Fruit fly (Drosophila melanogaster) whole organism, embryonic: Measurements from ENCODE around the gene Neurochondrin.

Experiments used
- Adf1 ChIP-seq: fragments of 200-800 bp; sonication (Bioruptor generic); IDR thresholded peaks from 2 replicates; pipeline ENCODE4 v1.3.6; 2022; ENCODE audit warnings: missing biosample characterization, missing genetic modification characterization
- Atf3 ChIP-seq: fragments of 200-800 bp; sonication (Bioruptor generic); optimal IDR thresholded peaks from 3 replicates; lab custom pipeline; 2016; ENCODE audit warnings: missing biosample characterization, missing genetic modification characterization
- Awh ChIP-seq: fragments of 200-800 bp; sonication (Bioruptor generic); IDR thresholded peaks from 2 replicates; pipeline ENCODE4, ENCODE4 v1.3.6; 2022; ENCODE audit warnings: missing biosample characterization, missing genetic modification characterization
- CG10209 ChIP-seq: fragments of 200-800 bp; sonication (Bioruptor generic); optimal IDR thresholded peaks from 3 replicates; lab custom pipeline; 2017; ENCODE audit warnings: missing biosample characterization, mild to moderate bottlenecking, missing genetic modification characterization, missing genetic modification reagents
- CG10462 ChIP-seq: fragments of 200-800 bp; sonication (Bioruptor generic); optimal IDR thresholded peaks from 2 replicates; lab custom pipeline; 2016; ENCODE audit warnings: missing biosample characterization, missing genetic modification characterization
- CG12391 ChIP-seq: fragments of 200-800 bp; sonication (Bioruptor generic); optimal IDR thresholded peaks from 3 replicates; lab custom pipeline; 2018; ENCODE audit warnings: missing biosample characterization, mild to moderate bottlenecking, missing genetic modification characterization, moderate library complexity
- CG14050 ChIP-seq: fragments of 200-800 bp; sonication (Bioruptor generic); IDR thresholded peaks from 3 replicates; pipeline ENCODE4 v1.3.6; 2022; ENCODE audit warnings: missing biosample characterization, missing genetic modification characterization
- CG2129 ChIP-seq: fragments of 200-800 bp; sonication (Bioruptor generic); IDR thresholded peaks from 2 replicates; pipeline ENCODE4 v1.3.6; 2022; ENCODE audit warnings: missing biosample characterization, missing genetic modification characterization; ENCODE audit not compliant: partially characterized antibody
- CG2202 ChIP-seq: fragments of 200-800 bp; sonication (Bioruptor generic); optimal IDR thresholded peaks from 2 replicates; lab custom pipeline; 2018; ENCODE audit warnings: missing biosample characterization, mild to moderate bottlenecking, missing genetic modification characterization
- CG2678 ChIP-seq: fragments of 200-800 bp; sonication (Bioruptor generic); optimal IDR thresholded peaks from 3 replicates; lab custom pipeline; 2019; ENCODE audit warnings: missing biosample characterization, mild to moderate bottlenecking, missing genetic modification characterization, moderate library complexity
- CG2875 ChIP-seq: fragments of 200-800 bp; sonication (Bioruptor generic); optimal IDR thresholded peaks from 2 replicates; lab custom pipeline; 2017; ENCODE audit warnings: missing biosample characterization, mild to moderate bottlenecking, missing genetic modification characterization, missing genetic modification reagents
- CG33557 ChIP-seq: fragments of 200-800 bp; sonication (Bioruptor generic); optimal IDR thresholded peaks from 2 replicates; lab custom pipeline; 2019; ENCODE audit warnings: missing biosample characterization, mild to moderate bottlenecking, missing genetic modification characterization, moderate library complexity
- CG4360 ChIP-seq: fragments of 200-800 bp; sonication (Bioruptor generic); IDR thresholded peaks from 2 replicates; pipeline ENCODE4 v1.3.6; 2022; ENCODE audit warnings: missing biosample characterization, missing genetic modification characterization
- CG4617 ChIP-seq: fragments of 200-800 bp; sonication (Bioruptor generic); optimal IDR thresholded peaks from 3 replicates; lab custom pipeline; 2016; ENCODE audit warnings: missing biosample characterization, missing genetic modification characterization, borderline replicate concordance
- CG6765 ChIP-seq: fragments of 200-800 bp; sonication (Bioruptor generic); optimal IDR thresholded peaks from 3 replicates; lab custom pipeline; 2017; ENCODE audit warnings: missing biosample characterization, mild to moderate bottlenecking, missing genetic modification characterization
- CG7839 ChIP-seq: fragments of 200-800 bp; sonication (Bioruptor generic); optimal IDR thresholded peaks from 3 replicates; lab custom pipeline; 2018; ENCODE audit warnings: missing biosample characterization, mild to moderate bottlenecking, missing genetic modification characterization, moderate library complexity
- CG7963 ChIP-seq: fragments of 200-800 bp; sonication (Bioruptor generic); IDR thresholded peaks from 3 replicates; pipeline ENCODE4 v1.3.6; 2022; ENCODE audit warnings: missing biosample characterization, missing genetic modification characterization; ENCODE audit not compliant: partially characterized antibody
- CG9609 ChIP-seq: fragments of 200-800 bp; sonication (Bioruptor generic); optimal IDR thresholded peaks from 3 replicates; lab custom pipeline; 2016; ENCODE audit warnings: missing biosample characterization, missing genetic modification characterization
- CG9727 ChIP-seq: fragments of 200-800 bp; sonication (Bioruptor generic); optimal IDR thresholded peaks from 3 replicates; lab custom pipeline; 2017; ENCODE audit warnings: missing biosample characterization, mild to moderate bottlenecking, missing genetic modification characterization
- D19A ChIP-seq: fragments of 200-800 bp; optimal IDR thresholded peaks from 3 replicates; lab custom pipeline; 2019; ENCODE audit warnings: missing biosample characterization, mild to moderate bottlenecking, missing genetic modification characterization, moderate library complexity
- Dref ChIP-seq: fragments of 200-800 bp; sonication (Bioruptor generic); IDR thresholded peaks from 2 replicates; pipeline ENCODE4 v1.3.6; 2022; ENCODE audit warnings: missing biosample characterization, missing genetic modification characterization
- Eip74EF ChIP-seq, 2 experiments: fragments of 200-800 bp in 1 of 2; fragments of >200 bp in 1 of 2; sonication (Bioruptor generic) in 1 of 2; optimal IDR thresholded peaks; 2 replicates each; lab custom pipeline; 2017 to 2019; ENCODE audit warnings: missing biosample characterization in 2 of 2, missing genetic modification characterization in 2 of 2, mild to moderate bottlenecking in 1 of 2, moderate library complexity in 1 of 2
- Ets65A ChIP-seq: fragments of 200-800 bp; sonication (Bioruptor generic); peaks from one replicate; lab custom pipeline; 2016; ENCODE audit warnings: missing biosample characterization, missing genetic modification characterization
- GATAe ChIP-seq: fragments of 200-800 bp; sonication (Bioruptor generic); conservative IDR thresholded peaks from 2 replicates; pipeline ENCODE4 v1.3.6; 2022; ENCODE audit warnings: missing biosample characterization, missing genetic modification characterization
- HLH54F ChIP-seq: fragments of 200-800 bp; sonication (Bioruptor generic); optimal IDR thresholded peaks from 3 replicates; lab custom pipeline; 2016; ENCODE audit warnings: missing biosample characterization, missing genetic modification characterization
- HmgZ ChIP-seq: fragments of 200-800 bp; sonication (Bioruptor generic); optimal IDR thresholded peaks from 2 replicates; lab custom pipeline; 2018; ENCODE audit warnings: missing biosample characterization, mild to moderate bottlenecking, missing genetic modification characterization
- Hr51 ChIP-seq, 2 experiments: fragments of 200-800 bp; sonication (Bioruptor generic); optimal IDR thresholded peaks; 2 replicates in 1 of 2; 3 replicates in 1 of 2; lab custom pipeline; 2016 to 2018; ENCODE audit warnings: missing biosample characterization in 2 of 2, missing genetic modification characterization in 2 of 2, mild to moderate bottlenecking in 1 of 2, moderate library complexity in 1 of 2
- Max ChIP-seq: fragments of 200-800 bp; sonication (Bioruptor generic); optimal IDR thresholded peaks from 2 replicates; lab custom pipeline; 2016; ENCODE audit warnings: missing biosample characterization, mild to moderate bottlenecking, missing genetic modification characterization
- NfI ChIP-seq: fragments of 200-800 bp; sonication (Bioruptor generic); optimal IDR thresholded peaks from 3 replicates; lab custom pipeline; 2018; ENCODE audit warnings: missing biosample characterization, mild to moderate bottlenecking, missing genetic modification characterization, moderate library complexity
- Sox100B ChIP-seq: fragments of 200-800 bp; sonication (Bioruptor generic); optimal IDR thresholded peaks from 3 replicates; lab custom pipeline; 2018; ENCODE audit warnings: missing biosample characterization, mild to moderate bottlenecking, missing genetic modification characterization
- Trl ChIP-seq, 3 experiments: fragments of >200 bp in 2 of 3; fragments of 200-800 bp in 1 of 3; sonication (Bioruptor generic) in 1 of 3; optimal IDR thresholded peaks; 2 replicates in 1 of 3; 3 replicates in 2 of 3; lab custom pipeline; 2016 to 2017; ENCODE audit warnings: missing biosample characterization in 1 of 3, missing genetic modification characterization in 1 of 3
- bcd ChIP-seq: fragments of 200-800 bp; sonication (Bioruptor generic); optimal IDR thresholded peaks from 2 replicates; lab custom pipeline; 2017; ENCODE audit warnings: missing biosample characterization, mild to moderate bottlenecking, missing genetic modification characterization
- bsh ChIP-seq, 2 experiments: fragments of 200-800 bp; sonication (Bioruptor generic); optimal IDR thresholded peaks; 2 replicates each; lab custom pipeline; 2017 to 2018; ENCODE audit warnings: mild to moderate bottlenecking in 2 of 2, missing biosample characterization in 2 of 2, missing genetic modification characterization in 2 of 2, moderate library complexity in 1 of 2
- chm ChIP-seq: fragments of 200-800 bp; sonication (Bioruptor generic); IDR thresholded peaks from 2 replicates; pipeline ENCODE4 v1.3.6; 2022; ENCODE audit warnings: missing biosample characterization, missing genetic modification characterization
- crc ChIP-seq: fragments of 200-800 bp; sonication (Bioruptor generic); optimal IDR thresholded peaks from 2 replicates; lab custom pipeline; 2016; ENCODE audit warnings: missing biosample characterization, missing genetic modification characterization
- crp ChIP-seq, 2 experiments: fragments of 200-800 bp; sonication (Bioruptor generic); optimal IDR thresholded peaks; 2 replicates in 1 of 2; 3 replicates in 1 of 2; lab custom pipeline; 2017; ENCODE audit warnings: missing biosample characterization in 2 of 2, missing genetic modification characterization in 2 of 2, mild to moderate bottlenecking in 1 of 2, moderate library complexity in 1 of 2
- dmrt11E ChIP-seq: fragments of 200-800 bp; sonication (Bioruptor generic); optimal IDR thresholded peaks from 3 replicates; lab custom pipeline; 2018; ENCODE audit warnings: missing biosample characterization, mild to moderate bottlenecking, missing genetic modification characterization, moderate library complexity
- ems ChIP-seq: fragments of 200-800 bp; sonication (Bioruptor generic); optimal IDR thresholded peaks from 3 replicates; lab custom pipeline; 2016; ENCODE audit warnings: missing biosample characterization, missing genetic modification characterization
- gcm2 ChIP-seq: fragments of 200-800 bp; sonication (Bioruptor generic); optimal IDR thresholded peaks from 2 replicates; lab custom pipeline; 2016; ENCODE audit warnings: missing biosample characterization, missing genetic modification characterization
- hb ChIP-seq: fragments of 200-800 bp; sonication (Bioruptor generic); IDR thresholded peaks from 3 replicates; pipeline ENCODE4 v1.3.6; 2022; ENCODE audit warnings: missing biosample characterization, missing genetic modification characterization; ENCODE audit not compliant: partially characterized antibody
- kah ChIP-seq: fragments of 200-800 bp; sonication (Bioruptor generic); optimal IDR thresholded peaks from 2 replicates; lab custom pipeline; 2018; ENCODE audit warnings: missing biosample characterization, mild to moderate bottlenecking, missing genetic modification characterization
- nmo ChIP-seq: fragments of 200-800 bp; sonication (Bioruptor generic); optimal IDR thresholded peaks from 2 replicates; lab custom pipeline; 2018; ENCODE audit warnings: missing biosample characterization, mild to moderate bottlenecking, missing genetic modification characterization, moderate library complexity
- otp ChIP-seq: fragments of 200-800 bp; sonication (Bioruptor generic); IDR thresholded peaks from 3 replicates; pipeline ENCODE4, ENCODE4 v1.3.6; 2022; ENCODE audit warnings: missing biosample characterization, missing genetic modification characterization
- run ChIP-seq: fragments of 200-800 bp; sonication (Bioruptor generic); optimal IDR thresholded peaks from 3 replicates; lab custom pipeline; 2018; ENCODE audit warnings: missing biosample characterization, mild to moderate bottlenecking, missing genetic modification characterization
- so ChIP-seq: fragments of 200-800 bp; sonication (Bioruptor generic); IDR thresholded peaks from 3 replicates; pipeline ENCODE4 v1.3.6; 2022; ENCODE audit warnings: missing biosample characterization, missing genetic modification characterization
- tgo ChIP-seq: fragments of 200-800 bp; sonication (Bioruptor generic); IDR thresholded peaks from 3 replicates; pipeline ENCODE4 v1.3.6; 2022; ENCODE audit warnings: missing biosample characterization, missing genetic modification characterization
- tio ChIP-seq: fragments of 200-800 bp; sonication (Bioruptor generic); optimal IDR thresholded peaks from 2 replicates; lab custom pipeline; 2017; ENCODE audit warnings: missing biosample characterization, missing genetic modification characterization, inconsistent platforms
- zfh1 ChIP-seq: fragments of 200-800 bp; sonication (Bioruptor generic); IDR thresholded peaks from 3 replicates; pipeline ENCODE4 v1.3.6; 2022; ENCODE audit warnings: missing biosample characterization, missing genetic modification characterization

Gene Neurochondrin

DNA sequence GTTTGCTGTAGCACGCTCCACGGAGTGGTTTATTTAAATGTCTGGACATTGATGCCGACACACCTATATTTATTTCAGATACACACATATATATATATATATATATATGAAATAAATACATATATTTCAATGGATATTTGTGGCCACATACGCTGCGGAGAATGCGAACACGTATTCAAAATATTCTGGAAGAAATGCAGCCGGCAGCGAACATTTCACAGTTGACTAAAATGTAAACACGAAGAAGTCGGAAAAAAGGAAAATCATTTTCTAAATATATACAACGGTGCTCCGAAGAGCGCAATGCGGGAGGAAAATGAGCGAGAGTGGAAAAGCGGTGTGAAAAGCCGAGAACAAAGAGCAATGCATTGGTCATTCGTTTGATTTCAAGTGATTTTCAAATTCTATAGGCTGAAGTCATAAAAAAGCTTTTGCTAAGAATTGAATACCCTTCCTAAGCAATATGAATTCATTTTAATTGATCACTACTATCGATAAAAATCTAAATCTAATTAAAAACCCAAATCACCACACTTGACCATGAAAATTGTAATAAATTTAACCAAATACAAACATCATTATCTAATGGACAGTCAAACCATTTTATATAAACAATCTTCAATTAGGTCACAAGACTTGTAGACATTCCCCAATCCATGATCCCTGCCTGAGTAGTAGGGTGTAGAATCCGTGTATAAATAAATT lies 439 bp upstream of the Neurochondrin start (continued):
- TF ChIP-seq HLH54F (GFP tag; lab: Kevin White, UChicago), result peak; percentile 19
- peak; percentile 58 for TF ChIP-seq CG10209
- TF ChIP-seq NfI (GFP tag; lab: Kevin White, UChicago), result peak; percentile 61
- no peak for TF ChIP-seq CG6765 (GFP tag; lab: Kevin White, UChicago)
- peak; percentile 89 for TF ChIP-seq CG2678 (tag; lab: Kevin White, UChicago)
- TF ChIP-seq Sox100B, result peak; percentile 11
- no peak for TF ChIP-seq chm
- peak; percentile 90 for TF ChIP-seq nmo (GFP tag; lab: Kevin White, UChicago)
- TF ChIP-seq D19A, result peak; percentile 59
- no peak for TF ChIP-seq kah (GFP tag; lab: Kevin White, UChicago)
- TF ChIP-seq bsh (GFP tag; optimal IDR thresholded peaks at IDR 0.05; lab: Kevin White, UChicago), result peak in 1 of 2 experiments; percentile 85
- TF ChIP-seq Trl (optimal IDR thresholded peaks at IDR 0.05; lab: Kevin White, UChicago), result peak; percentile 18 to 36
- peak; percentile 21 for TF ChIP-seq Trl (GFP tag; optimal IDR thresholded peaks at IDR 0.05; lab: Kevin White, UChicago)
- no peak for TF ChIP-seq bcd (GFP tag; lab: Kevin White, UChicago)
- no peak for TF ChIP-seq CG7963 (GFP tag; lab: Robert Waterston, UW)
- peak; percentile 76 for TF ChIP-seq CG12391
- TF ChIP-seq CG9609, result no peak
- peak; percentile 76 for TF ChIP-seq CG7839
- TF ChIP-seq Eip74EF (GFP tag; optimal IDR thresholded peaks at IDR 0.05; lab: Kevin White, UChicago), result peak in 1 of 2 experiments; percentile 85
- TF ChIP-seq CG4617 (GFP tag; lab: Kevin White, UChicago), result no peak
- TF ChIP-seq CG2202, result peak; percentile 44
- TF ChIP-seq tgo (GFP tag; lab: Robert Waterston, UW), result no peak
- TF ChIP-seq run, result peak; percentile 50
- TF ChIP-seq crp (GFP tag; optimal IDR thresholded peaks at IDR 0.05; lab: Kevin White, UChicago), result peak in 1 of 2 experiments; percentile 7
- TF ChIP-seq gcm2, result no peak
- no peak for TF ChIP-seq Max
- no peak for TF ChIP-seq Awh
- TF ChIP-seq zfh1 (GFP tag; lab: Robert Waterston, UW), result no peak
- peak; percentile 10 for TF ChIP-seq CG9727 (GFP tag; lab: Kevin White, UChicago)
- TF ChIP-seq Atf3 (GFP tag; lab: Kevin White, UChicago), result peak; percentile 29
- no peak for TF ChIP-seq ems (GFP tag; lab: Kevin White, UChicago)
- TF ChIP-seq tio (GFP tag; lab: Kevin White, UChicago), result peak; percentile 17
- no peak for TF ChIP-seq CG14050 (GFP tag; lab: Robert Waterston, UW)
- no peak for TF ChIP-seq CG2129 (GFP tag; lab: Robert Waterston, UW)
- peak; percentile 69 for TF ChIP-seq Ets65A (GFP tag; lab: Kevin White, UChicago)
- no peak for TF ChIP-seq Adf1 (GFP tag; lab: Robert Waterston, UW)
- peak; percentile 0 for TF ChIP-seq CG10462
- TF ChIP-seq hb, result no peak
- peak in 1 of 2 experiments; percentile 82 for TF ChIP-seq Hr51 (GFP tag; optimal IDR thresholded peaks at IDR 0.05; lab: Kevin White, UChicago)
- TF ChIP-seq CG4360 (GFP tag; lab: Robert Waterston, UW), result no peak
- peak; percentile 9 for TF ChIP-seq HmgZ (tag; lab: Kevin White, UChicago)
- TF ChIP-seq crc, result no peak
- peak; percentile 53 for TF ChIP-seq CG33557 (GFP tag; lab: Kevin White, UChicago)
- TF ChIP-seq otp (GFP tag; lab: Robert Waterston, UW), result no peak
- no peak for TF ChIP-seq Dref (GFP tag; lab: Robert Waterston, UW)
- TF ChIP-seq dmrt11E, result peak; percentile 58
- no peak; the same call in 2 of the 3 replicates for TF ChIP-seq so (GFP tag; lab: Robert Waterston, UW)
- peak; percentile 50 for TF ChIP-seq CG2875
- no peak for TF ChIP-seq GATAe (GFP tag; lab: Robert Waterston, UW)
